Worm (Caenorhabditis elegans): Measurements from ENCODE around the gene C08F8.3.
"Not testable (repeated sequence)": the region's sequence is repeated elsewhere in the genome, so short reads cannot be mapped to it uniquely, and the experiment has no call there.

DNA sequence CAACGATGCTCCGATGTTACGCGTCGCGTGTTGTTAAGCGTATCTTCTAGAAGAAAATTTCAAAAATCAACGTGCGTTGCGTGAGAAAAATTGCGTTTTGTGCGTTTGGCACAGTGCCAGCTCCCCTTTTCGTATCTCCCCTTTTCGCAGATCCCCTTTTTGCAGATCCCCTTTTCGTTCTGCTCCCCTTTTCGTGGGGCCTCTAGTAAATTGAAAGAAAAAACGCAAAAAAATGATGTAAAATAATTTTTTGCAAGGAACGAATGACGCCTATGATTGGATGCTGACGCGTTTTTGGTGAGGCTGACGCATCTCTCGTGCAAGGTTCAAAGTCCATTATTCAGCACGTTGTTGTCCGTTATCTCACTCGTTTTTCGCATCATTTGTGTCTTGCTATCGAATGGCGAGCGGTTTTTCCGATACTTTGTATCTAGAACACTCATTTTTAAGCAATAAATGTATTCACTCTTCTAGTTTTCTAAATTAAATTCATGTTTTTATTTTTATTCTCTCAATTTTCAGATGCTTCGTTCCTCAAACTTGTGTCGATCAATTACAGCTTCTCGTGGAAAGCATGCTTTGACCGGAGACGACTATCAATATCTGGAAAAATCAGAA lies 24.4 kb downstream of the C08F8.3 start, which contains the start of gene cpt-2:
- peak; percentile 49 for TF ChIP-seq fkh-4 (tag; optimal IDR thresholded peaks at IDR 0.05; ENCODE audit: borderline replicate concordance)
- not testable (repeated sequence) for TF ChIP-seq nhr-237 (tag; optimal IDR thresholded peaks at IDR 0.05)
- TF ChIP-seq dpl-1 (GFP tag; optimal IDR thresholded peaks at IDR 0.05) = peak; percentile 67 to 82 (median 81)
- TF ChIP-seq nhr-71 (tag; optimal IDR thresholded peaks at IDR 0.05) = peak; percentile 94
- peak; percentile 86 for TF ChIP-seq lin-39 (tag; optimal IDR thresholded peaks at IDR 0.05)
- TF ChIP-seq ama-1 (optimal IDR thresholded peaks at IDR 0.05) = peak; percentile 37

All from whole organism, L1 larva.